Worm (Caenorhabditis elegans) whole organism, mixed stage, embryonic: ENCODE results near the gene lron-12.

Experiments
- ces-1 ChIP-seq: fragments of 150-350 bp; optimal IDR thresholded peaks from 2 replicates; lab custom pipeline; 2014; ENCODE audit warnings: missing biosample characterization, missing genetic modification reagents, missing genetic modification characterization
- lin-13 ChIP-seq: fragments of 150-350 bp; optimal IDR thresholded peaks from 2 replicates; lab custom pipeline; 2014; ENCODE audit warnings: missing biosample characterization, missing genetic modification characterization
- mls-2 ChIP-seq: sonication (generic microtip); optimal IDR thresholded peaks from 2 replicates; lab custom pipeline; 2016; ENCODE audit warnings: mild to moderate bottlenecking, missing genetic modification characterization, moderate library complexity, missing compliant biosample characterization

DNA sequence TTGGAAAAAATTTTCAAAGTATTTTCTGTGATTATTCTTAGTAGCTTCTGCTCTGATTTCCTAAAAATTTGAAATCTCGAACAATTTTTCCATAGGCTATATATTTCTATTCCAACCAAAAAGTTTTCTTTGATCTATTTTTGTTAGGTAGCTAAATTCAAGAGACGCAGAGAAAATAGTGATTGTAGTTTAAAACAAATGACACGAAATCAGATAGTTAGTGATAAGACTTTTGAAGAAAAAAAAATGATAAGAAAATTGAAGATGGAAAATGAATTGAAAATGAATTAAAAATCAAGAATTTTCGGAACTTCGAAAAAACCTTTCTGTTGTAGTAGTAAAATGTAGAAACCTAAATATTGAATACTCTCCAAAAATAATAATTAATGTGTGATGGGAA is 17.3 kb upstream of the lron-12 start:
- TF ChIP-seq ces-1 (GFP tag; lab: Kevin White, UChicago) (no peak), mls-2 (tag; lab: Kevin White, UChicago) (no peak), lin-13 (tag; lab: Kevin White, UChicago) (no peak)
